Fruit fly (Drosophila melanogaster) whole organism, embryonic: ENCODE data around the gene ebo.

Experiments
- Aef1 ChIP-seq: fragments of 200-800 bp; sonication (Bioruptor generic); IDR thresholded peaks from 3 replicates; pipeline ENCODE4 v1.3.6; 2022; ENCODE audit warnings: missing biosample characterization, missing genetic modification characterization
- Antp ChIP-seq: fragments of 200-800 bp; sonication (Bioruptor generic); optimal IDR thresholded peaks from 3 replicates; lab custom pipeline; 2016; ENCODE audit warnings: missing biosample characterization, missing genetic modification characterization
- CG13123 ChIP-seq: fragments of 200-800 bp; sonication (Bioruptor generic); optimal IDR thresholded peaks from 2 replicates; lab custom pipeline; 2016; ENCODE audit warnings: missing biosample characterization, missing genetic modification characterization
- CG1529 ChIP-seq: fragments of 200-800 bp; sonication (Bioruptor generic); optimal IDR thresholded peaks from 3 replicates; lab custom pipeline; 2018; ENCODE audit warnings: missing biosample characterization, missing genetic modification characterization
- CG15696 ChIP-seq: fragments of 200-800 bp; sonication (Bioruptor generic); optimal IDR thresholded peaks from 2 replicates; lab custom pipeline; 2019; ENCODE audit warnings: missing biosample characterization, mild to moderate bottlenecking, missing genetic modification characterization, moderate library complexity
- CG2199 ChIP-seq: fragments of 200-800 bp; sonication (Bioruptor generic); IDR thresholded peaks from 3 replicates; pipeline ENCODE4 v1.3.6; 2022; ENCODE audit warnings: missing biosample characterization, missing genetic modification characterization
- CG31365 ChIP-seq: fragments of 200-800 bp; sonication (Bioruptor generic); optimal IDR thresholded peaks from 2 replicates; lab custom pipeline; 2018; ENCODE audit warnings: missing biosample characterization, mild to moderate bottlenecking, missing genetic modification characterization
- CG4360 ChIP-seq: fragments of 200-800 bp; sonication (Bioruptor generic); IDR thresholded peaks from 2 replicates; pipeline ENCODE4 v1.3.6; 2022; ENCODE audit warnings: missing biosample characterization, missing genetic modification characterization
- CG4854 ChIP-seq: fragments of 200-800 bp; sonication (Bioruptor generic); optimal IDR thresholded peaks from 2 replicates; lab custom pipeline; 2016; ENCODE audit warnings: missing biosample characterization, missing genetic modification characterization, inconsistent platforms
- CG7556 ChIP-seq: fragments of 200-800 bp; sonication (Bioruptor generic); optimal IDR thresholded peaks from 2 replicates; lab custom pipeline; 2017; ENCODE audit warnings: missing biosample characterization, mild to moderate bottlenecking, missing genetic modification characterization
- CG8478 ChIP-seq: fragments of >200 bp; optimal IDR thresholded peaks from 2 replicates; lab custom pipeline; 2018
- CG8924 ChIP-seq: fragments of 200-800 bp; optimal IDR thresholded peaks from 3 replicates; lab custom pipeline; 2019; ENCODE audit warnings: missing biosample characterization, mild to moderate bottlenecking, missing genetic modification characterization, moderate library complexity
- CTCF ChIP-seq: fragments of 200-800 bp; sonication (Bioruptor generic); optimal IDR thresholded peaks from 2 replicates; lab custom pipeline; 2017; ENCODE audit warnings: missing biosample characterization, mild to moderate bottlenecking, missing genetic modification characterization, moderate library complexity
- Camta ChIP-seq: fragments of 200-800 bp; sonication (Bioruptor generic); optimal IDR thresholded peaks from 2 replicates; lab custom pipeline; 2016; ENCODE audit warnings: missing biosample characterization, missing genetic modification characterization
- D19A ChIP-seq: fragments of 200-800 bp; optimal IDR thresholded peaks from 3 replicates; lab custom pipeline; 2019; ENCODE audit warnings: missing biosample characterization, mild to moderate bottlenecking, missing genetic modification characterization, moderate library complexity
- Dip2 ChIP-seq: fragments of 200-800 bp; sonication (Bioruptor generic); IDR thresholded peaks from 2 replicates; pipeline ENCODE4 v1.3.6; 2022; ENCODE audit warnings: missing biosample characterization, missing genetic modification characterization
- Dll ChIP-seq: fragments of 200-800 bp; sonication (Bioruptor generic); IDR thresholded peaks from 4 replicates; pipeline ENCODE4 v1.3.6; 2022; ENCODE audit warnings: missing biosample characterization, missing genetic modification characterization; ENCODE audit not compliant: partially characterized antibody
- Fer1 ChIP-seq: fragments of 200-800 bp; sonication (Bioruptor generic); optimal IDR thresholded peaks from 2 replicates; lab custom pipeline; 2017; ENCODE audit warnings: missing biosample characterization, mild to moderate bottlenecking, missing genetic modification characterization
- HLHmδ ChIP-seq: fragments of 200-800 bp; sonication (Bioruptor generic); optimal IDR thresholded peaks from 2 replicates; lab custom pipeline; 2018; ENCODE audit warnings: missing biosample characterization, mild to moderate bottlenecking, missing genetic modification characterization, moderate library complexity
- Kr ChIP-seq: fragments of 200-800 bp; sonication (Bioruptor generic); optimal IDR thresholded peaks from 2 replicates; lab custom pipeline; 2017; ENCODE audit warnings: missing biosample characterization, mild to moderate bottlenecking, missing genetic modification characterization
- Myb ChIP-seq: fragments of 200-800 bp; sonication (Bioruptor generic); optimal IDR thresholded peaks from 2 replicates; lab custom pipeline; 2016; ENCODE audit warnings: missing biosample characterization, missing genetic modification characterization
- NC2β ChIP-seq: fragments of 200-800 bp; sonication (Bioruptor generic); optimal IDR thresholded peaks from 2 replicates; lab custom pipeline; 2016; ENCODE audit warnings: missing biosample characterization, missing genetic modification characterization
- Oaz ChIP-seq: fragments of 200-800 bp; sonication (Bioruptor generic); IDR thresholded peaks from 2 replicates; pipeline ENCODE4 v1.3.6; 2022; ENCODE audit warnings: missing biosample characterization, missing genetic modification characterization
- Pdp1 ChIP-seq, 2 experiments: fragments of 200-800 bp; sonication (Bioruptor generic); optimal IDR thresholded peaks; 3 replicates each; lab custom pipeline; 2016; ENCODE audit warnings: missing biosample characterization in 2 of 2, missing genetic modification characterization in 2 of 2, mild to moderate bottlenecking in 1 of 2, moderate library complexity in 1 of 2
- Ssrp ChIP-seq: fragments of 200-800 bp; sonication (Bioruptor generic); optimal IDR thresholded peaks from 2 replicates; lab custom pipeline; 2018; ENCODE audit warnings: missing biosample characterization, mild to moderate bottlenecking, missing genetic modification characterization, moderate library complexity
- YL-1 ChIP-seq: fragments of 200-800 bp; sonication (Bioruptor generic); optimal IDR thresholded peaks from 3 replicates; lab custom pipeline; 2017; ENCODE audit warnings: missing biosample characterization, mild to moderate bottlenecking, missing genetic modification characterization
- ab ChIP-seq: fragments of 200-800 bp; sonication (Bioruptor generic); optimal IDR thresholded peaks from 2 replicates; lab custom pipeline; 2016; ENCODE audit warnings: missing biosample characterization, missing genetic modification characterization
- amos ChIP-seq: fragments of 200-800 bp; sonication (Bioruptor generic); IDR thresholded peaks from 2 replicates; pipeline ENCODE4 v1.3.6; 2022; ENCODE audit warnings: missing biosample characterization, missing genetic modification characterization; ENCODE audit not compliant: partially characterized antibody
- ato ChIP-seq: fragments of 200-800 bp; sonication (Bioruptor generic); IDR thresholded peaks from 2 replicates; pipeline ENCODE4 v1.3.6; 2022; ENCODE audit warnings: missing biosample characterization, missing genetic modification characterization; ENCODE audit not compliant: partially characterized antibody
- caup ChIP-seq: fragments of 200-800 bp; sonication (Bioruptor generic); optimal IDR thresholded peaks from 3 replicates; lab custom pipeline; 2017; ENCODE audit warnings: missing biosample characterization, mild to moderate bottlenecking, missing genetic modification characterization, moderate library complexity; ENCODE audit not compliant: severe bottlenecking
- crp ChIP-seq, 2 experiments: fragments of 200-800 bp; sonication (Bioruptor generic); optimal IDR thresholded peaks; 2 replicates in 1 of 2; 3 replicates in 1 of 2; lab custom pipeline; 2017; ENCODE audit warnings: missing biosample characterization in 2 of 2, missing genetic modification characterization in 2 of 2, mild to moderate bottlenecking in 1 of 2, moderate library complexity in 1 of 2
- dimm ChIP-seq: fragments of 200-800 bp; sonication (Bioruptor generic); IDR thresholded peaks from 2 replicates; pipeline ENCODE4 v1.3.6; 2022; ENCODE audit warnings: missing biosample characterization, missing genetic modification characterization
- dmrt11E ChIP-seq: fragments of 200-800 bp; sonication (Bioruptor generic); optimal IDR thresholded peaks from 3 replicates; lab custom pipeline; 2018; ENCODE audit warnings: missing biosample characterization, mild to moderate bottlenecking, missing genetic modification characterization, moderate library complexity
- grau ChIP-seq: fragments of 200-800 bp; optimal IDR thresholded peaks from 3 replicates; lab custom pipeline; 2019; ENCODE audit warnings: missing biosample characterization, mild to moderate bottlenecking, missing genetic modification characterization, moderate library complexity
- gro ChIP-seq: fragments of 200-800 bp; sonication (Bioruptor generic); optimal IDR thresholded peaks from 2 replicates; lab custom pipeline; 2016; ENCODE audit warnings: missing biosample characterization, missing genetic modification characterization
- gt ChIP-seq: fragments of 200-800 bp; sonication (Bioruptor generic); IDR thresholded peaks from 2 replicates; pipeline ENCODE4 v1.3.6; 2022; ENCODE audit warnings: missing biosample characterization, missing genetic modification characterization
- h ChIP-seq: fragments of >200 bp; optimal IDR thresholded peaks from 2 replicates; lab custom pipeline; 2017
- insv ChIP-seq, 2 experiments: fragments of 200-800 bp; sonication (Bioruptor generic); optimal IDR thresholded peaks; 3 replicates each; lab custom pipeline; 2016 to 2018; ENCODE audit warnings: missing biosample characterization in 2 of 2, missing genetic modification characterization in 2 of 2
- kah ChIP-seq: fragments of 200-800 bp; sonication (Bioruptor generic); optimal IDR thresholded peaks from 2 replicates; lab custom pipeline; 2018; ENCODE audit warnings: missing biosample characterization, mild to moderate bottlenecking, missing genetic modification characterization
- oc ChIP-seq: fragments of 200-800 bp; sonication (Bioruptor generic); optimal IDR thresholded peaks from 2 replicates; lab custom pipeline; 2018; ENCODE audit warnings: missing biosample characterization, mild to moderate bottlenecking, missing genetic modification characterization, moderate library complexity
- phol ChIP-seq: fragments of 200-800 bp; sonication (Bioruptor generic); optimal IDR thresholded peaks from 3 replicates; lab custom pipeline; 2018; ENCODE audit warnings: missing biosample characterization, mild to moderate bottlenecking, missing genetic modification characterization, moderate library complexity
- prd ChIP-seq, 3 experiments: fragments of >200 bp in 2 of 3; fragments of 200-800 bp in 1 of 3; sonication (Bioruptor generic) in 1 of 3; optimal IDR thresholded peaks in 2 of 3; IDR thresholded peaks in 1 of 3; 2 replicates in 2 of 3; 3 replicates in 1 of 3; pipeline versions ENCODE4 v1.3.6 to Lab custom; 2017 to 2022; ENCODE audit warnings: missing biosample characterization in 1 of 3, missing genetic modification characterization in 1 of 3
- psq ChIP-seq: fragments of 200-800 bp; sonication (Bioruptor generic); optimal IDR thresholded peaks from 2 replicates; lab custom pipeline; 2017; ENCODE audit warnings: missing biosample characterization, missing genetic modification characterization
- sc ChIP-seq, 3 experiments: fragments of >200 bp in 2 of 3; fragments of 200-800 bp in 1 of 3; sonication (Bioruptor generic) in 1 of 3; optimal IDR thresholded peaks; 2 replicates in 2 of 3; 3 replicates in 1 of 3; lab custom pipeline; 2017; ENCODE audit warnings: mild to moderate bottlenecking in 1 of 3, missing biosample characterization in 1 of 3, missing genetic modification characterization in 1 of 3, missing genetic modification reagents in 1 of 3
- schlank ChIP-seq: fragments of 200-800 bp; sonication (Bioruptor generic); optimal IDR thresholded peaks from 2 replicates; lab custom pipeline; 2018; ENCODE audit warnings: missing biosample characterization, mild to moderate bottlenecking, missing genetic modification characterization
- scrt ChIP-seq: fragments of 200-800 bp; sonication (Bioruptor generic); optimal IDR thresholded peaks from 2 replicates; lab custom pipeline; 2018; ENCODE audit warnings: missing biosample characterization, mild to moderate bottlenecking, missing genetic modification characterization, moderate library complexity
- sim ChIP-seq: fragments of 200-800 bp; sonication (Bioruptor generic); IDR thresholded peaks from 2 replicates; pipeline ENCODE4 v1.3.6; 2022; ENCODE audit warnings: missing biosample characterization, missing genetic modification characterization
- twi ChIP-seq: fragments of 200-800 bp; optimal IDR thresholded peaks from 2 replicates; lab custom pipeline; 2019; ENCODE audit warnings: missing biosample characterization, mild to moderate bottlenecking, missing genetic modification characterization, moderate library complexity
- wek ChIP-seq: fragments of 200-800 bp; sonication (Bioruptor generic); optimal IDR thresholded peaks from 3 replicates; lab custom pipeline; 2018; ENCODE audit warnings: missing biosample characterization, mild to moderate bottlenecking, missing genetic modification characterization, moderate library complexity
- zfh1 ChIP-seq: fragments of 200-800 bp; sonication (Bioruptor generic); IDR thresholded peaks from 3 replicates; pipeline ENCODE4 v1.3.6; 2022; ENCODE audit warnings: missing biosample characterization, missing genetic modification characterization

Gene ebo

dm6 chrX:499589-500041 is 23.2 kb upstream of the ebo start (continued):
- TF ChIP-seq D19A (tag; lab: Kevin White, UChicago): peak; percentile 72
- TF ChIP-seq Dll: no peak
- TF ChIP-seq ato (GFP tag; lab: Robert Waterston, UW): no peak
- no peak for TF ChIP-seq amos (GFP tag; lab: Robert Waterston, UW)
- peak; percentile 64 for TF ChIP-seq CG1529 (GFP tag; lab: Kevin White, UChicago)
- no peak for TF ChIP-seq CG2199 (GFP tag; lab: Robert Waterston, UW)
- TF ChIP-seq caup (GFP tag; lab: Kevin White, UChicago): peak; percentile 88
- peak; percentile 87 for TF ChIP-seq grau (tag; lab: Kevin White, UChicago)
- peak; percentile 47 for TF ChIP-seq dmrt11E
- TF ChIP-seq phol (tag; lab: Kevin White, UChicago): peak; percentile 71
- no peak for TF ChIP-seq dimm
- TF ChIP-seq NC2β (GFP tag; lab: Kevin White, UChicago): peak; percentile 59
- TF ChIP-seq Ssrp (tag; lab: Kevin White, UChicago): peak; percentile 55
- peak; percentile 55 for TF ChIP-seq YL-1
- 0 out of 2 replicates have a peak, but pooled peaks have one; percentile 17 for TF ChIP-seq CG4360 (GFP tag; lab: Robert Waterston, UW)
- no peak for TF ChIP-seq sim
- TF ChIP-seq Aef1 (GFP tag; lab: Robert Waterston, UW): peak; percentile 41; the same call in 1 of the 3 replicates
- TF ChIP-seq gt (GFP tag; lab: Robert Waterston, UW): no peak
- TF ChIP-seq wek: peak; percentile 66
- TF ChIP-seq Camta: peak; percentile 68
- TF ChIP-seq crp (GFP tag; optimal IDR thresholded peaks at IDR 0.05; lab: Kevin White, UChicago): peak in 1 of 2 experiments; percentile 40
- peak; percentile 43 for TF ChIP-seq twi
- TF ChIP-seq CG8924 (tag; lab: Kevin White, UChicago): peak; percentile 86
- peak in 1 of 2 experiments; percentile 23 for TF ChIP-seq insv (GFP tag; optimal IDR thresholded peaks at IDR 0.05; lab: Kevin White, UChicago)
- TF ChIP-seq h (lab: Kevin White, UChicago): no peak
- peak; percentile 67 for TF ChIP-seq Antp (GFP tag; lab: Kevin White, UChicago)
- peak; percentile 53 for TF ChIP-seq CG13123 (GFP tag; lab: Kevin White, UChicago)
- TF ChIP-seq psq: peak; percentile 44
- peak; percentile 65 for TF ChIP-seq CG31365 (tag; lab: Kevin White, UChicago)
- no peak for TF ChIP-seq oc (tag; lab: Kevin White, UChicago)
- peak; percentile 70 for TF ChIP-seq CG4854
- peak; percentile 86 for TF ChIP-seq schlank (tag; lab: Kevin White, UChicago)
- no peak for TF ChIP-seq HLHmδ (GFP tag; lab: Kevin White, UChicago)
- TF ChIP-seq sc (optimal IDR thresholded peaks at IDR 0.05; lab: Kevin White, UChicago): no peak
- TF ChIP-seq sc (GFP tag; optimal IDR thresholded peaks at IDR 0.05; lab: Kevin White, UChicago): peak; percentile 28
- TF ChIP-seq CTCF (GFP tag; lab: Kevin White, UChicago): peak; percentile 32
- TF ChIP-seq Fer1 (GFP tag; lab: Kevin White, UChicago): peak; percentile 95
- no peak for TF ChIP-seq Kr (GFP tag; lab: Kevin White, UChicago)
- TF ChIP-seq scrt (GFP tag; lab: Kevin White, UChicago): peak; percentile 79
- peak; percentile 76 to 79 for TF ChIP-seq Pdp1 (GFP tag; optimal IDR thresholded peaks at IDR 0.05; lab: Kevin White, UChicago)
- TF ChIP-seq CG15696 (tag; lab: Kevin White, UChicago): peak; percentile 70
- no peak for TF ChIP-seq CG8478
- TF ChIP-seq Myb: peak; percentile 68
- peak; percentile 62 for TF ChIP-seq kah (GFP tag; lab: Kevin White, UChicago)
- no peak for TF ChIP-seq ab
- no peak for TF ChIP-seq prd (optimal IDR thresholded peaks at IDR 0.05; lab: Kevin White, UChicago)
- TF ChIP-seq prd (GFP tag; IDR thresholded peaks at IDR 0.05; lab: Robert Waterston, UW): peak; percentile 72
- peak; percentile 90 for TF ChIP-seq CG7556
- peak; percentile 92 for TF ChIP-seq gro (GFP tag; lab: Kevin White, UChicago)
- TF ChIP-seq Oaz (GFP tag; lab: Robert Waterston, UW): peak; percentile 58
- TF ChIP-seq Dip2 (GFP tag; lab: Robert Waterston, UW): peak; percentile 39; the same call in 1 of the 2 replicates
- TF ChIP-seq zfh1 (GFP tag; lab: Robert Waterston, UW): peak; percentile 53; the same call in 2 of the 3 replicates
